Fruit fly (Drosophila melanogaster) whole organism, embryonic: ENCODE measurements around the gene velo.

Source experiments
- Atf6 ChIP-seq: fragments of 200-800 bp; sonication (Bioruptor generic); IDR thresholded peaks from 2 replicates; pipeline ENCODE4 v1.3.6; 2022; ENCODE audit warnings: missing biosample characterization, missing genetic modification characterization
- B-H1 ChIP-seq: fragments of 200-800 bp; sonication (Bioruptor generic); IDR thresholded peaks from 3 replicates; pipeline ENCODE4 v1.3.6; 2022; ENCODE audit warnings: missing biosample characterization, missing genetic modification characterization
- B-H2 ChIP-seq: fragments of 200-800 bp; sonication (Bioruptor generic); optimal IDR thresholded peaks from 2 replicates; lab custom pipeline; 2018; ENCODE audit warnings: missing biosample characterization, mild to moderate bottlenecking, missing genetic modification characterization
- Bgb ChIP-seq: fragments of 200-800 bp; sonication (Bioruptor generic); IDR thresholded peaks from 2 replicates; pipeline ENCODE4 v1.3.6; 2022; ENCODE audit warnings: missing biosample characterization, missing genetic modification characterization; ENCODE audit not compliant: partially characterized antibody
- CG1024 ChIP-seq: fragments of 200-800 bp; sonication (Bioruptor generic); IDR thresholded peaks from 2 replicates; pipeline ENCODE4 v1.3.6; 2022; ENCODE audit warnings: missing biosample characterization, missing genetic modification characterization
- CG10321 ChIP-seq: fragments of 200-800 bp; sonication (Bioruptor generic); IDR thresholded peaks from 2 replicates; pipeline ENCODE4 v1.3.6; 2022; ENCODE audit warnings: missing biosample characterization, missing genetic modification characterization
- CG10654 ChIP-seq: fragments of 200-800 bp; sonication (Bioruptor generic); optimal IDR thresholded peaks from 2 replicates; lab custom pipeline; 2016; ENCODE audit warnings: missing biosample characterization, missing genetic modification characterization
- CG11456 ChIP-seq: fragments of 200-800 bp; sonication (Bioruptor generic); IDR thresholded peaks from 3 replicates; pipeline ENCODE4 v1.3.6; 2022; ENCODE audit warnings: missing biosample characterization, missing genetic modification characterization
- CG11695 ChIP-seq: fragments of 200-800 bp; sonication (Bioruptor generic); IDR thresholded peaks from 3 replicates; pipeline ENCODE4 v1.3.6; 2022; ENCODE audit warnings: missing biosample characterization, missing genetic modification characterization
- CG12071 ChIP-seq: fragments of 200-800 bp; sonication (Bioruptor generic); optimal IDR thresholded peaks from 3 replicates; lab custom pipeline; 2018; ENCODE audit warnings: missing biosample characterization, mild to moderate bottlenecking, missing genetic modification characterization
- CG13894 ChIP-seq: fragments of 200-800 bp; sonication (Bioruptor generic); optimal IDR thresholded peaks from 3 replicates; lab custom pipeline; 2018; ENCODE audit warnings: missing biosample characterization, mild to moderate bottlenecking, missing genetic modification characterization, moderate library complexity
- CG15073 ChIP-seq: fragments of 200-800 bp; sonication (Bioruptor generic); optimal IDR thresholded peaks from 2 replicates; lab custom pipeline; 2016; ENCODE audit warnings: missing biosample characterization, missing genetic modification characterization
- CG15269 ChIP-seq: fragments of 200-800 bp; sonication (Bioruptor generic); optimal IDR thresholded peaks from 2 replicates; lab custom pipeline; 2018; ENCODE audit warnings: missing biosample characterization, mild to moderate bottlenecking, missing genetic modification characterization, moderate library complexity
- CG15601 ChIP-seq: fragments of 200-800 bp; sonication (Bioruptor generic); optimal IDR thresholded peaks from 3 replicates; lab custom pipeline; 2019; ENCODE audit warnings: missing biosample characterization, mild to moderate bottlenecking, missing genetic modification characterization, moderate library complexity
- CG18011 ChIP-seq: fragments of 200-800 bp; sonication (Bioruptor generic); optimal IDR thresholded peaks from 2 replicates; lab custom pipeline; 2017; ENCODE audit warnings: missing biosample characterization, missing genetic modification characterization, mild to moderate bottlenecking, moderate library complexity, missing genotype
- CG30431 ChIP-seq: fragments of 200-800 bp; sonication (Bioruptor generic); optimal IDR thresholded peaks from 2 replicates; lab custom pipeline; 2017; ENCODE audit warnings: missing biosample characterization, missing genetic modification characterization
- CG4360 ChIP-seq: fragments of 200-800 bp; sonication (Bioruptor generic); IDR thresholded peaks from 2 replicates; pipeline ENCODE4 v1.3.6; 2022; ENCODE audit warnings: missing biosample characterization, missing genetic modification characterization
- CG4617 ChIP-seq: fragments of 200-800 bp; sonication (Bioruptor generic); optimal IDR thresholded peaks from 3 replicates; lab custom pipeline; 2016; ENCODE audit warnings: missing biosample characterization, missing genetic modification characterization, borderline replicate concordance
- CG4854 ChIP-seq: fragments of 200-800 bp; sonication (Bioruptor generic); optimal IDR thresholded peaks from 2 replicates; lab custom pipeline; 2016; ENCODE audit warnings: missing biosample characterization, missing genetic modification characterization, inconsistent platforms
- CG6813 ChIP-seq: fragments of 200-800 bp; sonication (Bioruptor generic); optimal IDR thresholded peaks from 2 replicates; lab custom pipeline; 2017; ENCODE audit warnings: missing biosample characterization, missing genetic modification characterization, mild to moderate bottlenecking, moderate library complexity, missing genetic modification reagents
- CG7963 ChIP-seq: fragments of 200-800 bp; sonication (Bioruptor generic); IDR thresholded peaks from 3 replicates; pipeline ENCODE4 v1.3.6; 2022; ENCODE audit warnings: missing biosample characterization, missing genetic modification characterization; ENCODE audit not compliant: partially characterized antibody
- CG7987 ChIP-seq: fragments of 200-800 bp; sonication (Bioruptor generic); optimal IDR thresholded peaks from 2 replicates; lab custom pipeline; 2018; ENCODE audit warnings: missing biosample characterization, mild to moderate bottlenecking, missing genetic modification characterization, moderate library complexity
- HmgD ChIP-seq: fragments of 200-800 bp; sonication (Bioruptor generic); optimal IDR thresholded peaks from 3 replicates; lab custom pipeline; 2016; ENCODE audit warnings: missing biosample characterization, missing genetic modification characterization
- Hmx ChIP-seq: fragments of 200-800 bp; sonication (Bioruptor generic); optimal IDR thresholded peaks from 2 replicates; lab custom pipeline; 2016; ENCODE audit warnings: missing biosample characterization, missing genetic modification characterization
- Lim3 ChIP-seq: fragments of 200-800 bp; sonication (Bioruptor generic); IDR thresholded peaks from 2 replicates; pipeline ENCODE4 v1.3.6; 2022; ENCODE audit warnings: missing biosample characterization, missing genetic modification characterization
- Mes4 ChIP-seq: fragments of 200-800 bp; sonication (Bioruptor generic); optimal IDR thresholded peaks from 2 replicates; lab custom pipeline; 2016; ENCODE audit warnings: missing biosample characterization, missing genetic modification characterization
- Mrtf ChIP-seq: fragments of 200-800 bp; sonication (Bioruptor generic); IDR thresholded peaks from 3 replicates; pipeline ENCODE4 v1.3.6; 2022; ENCODE audit warnings: missing biosample characterization, missing genetic modification characterization
- NFAT ChIP-seq: fragments of 200-800 bp; sonication (Bioruptor generic); IDR thresholded peaks from 2 replicates; pipeline ENCODE4 v1.3.6; 2022; ENCODE audit warnings: missing biosample characterization, missing genetic modification characterization
- Xrp1 ChIP-seq: fragments of 200-800 bp; sonication (Bioruptor generic); IDR thresholded peaks from 2 replicates; pipeline ENCODE4 v1.3.6; 2022; ENCODE audit warnings: missing biosample characterization, missing genetic modification characterization
- caup ChIP-seq: fragments of 200-800 bp; sonication (Bioruptor generic); optimal IDR thresholded peaks from 3 replicates; lab custom pipeline; 2017; ENCODE audit warnings: missing biosample characterization, mild to moderate bottlenecking, missing genetic modification characterization, moderate library complexity; ENCODE audit not compliant: severe bottlenecking
- hkb ChIP-seq, 2 experiments: fragments of 200-800 bp in 1 of 2; fragments of >200 bp in 1 of 2; sonication (Bioruptor generic) in 1 of 2; IDR thresholded peaks in 1 of 2; optimal IDR thresholded peaks in 1 of 2; 2 replicates each; pipeline versions ENCODE4 v1.3.6 to Lab custom; 2017 to 2022; ENCODE audit warnings: missing biosample characterization in 1 of 2, missing genetic modification characterization in 1 of 2
- ind ChIP-seq: fragments of 200-800 bp; sonication (Bioruptor generic); optimal IDR thresholded peaks from 3 replicates; lab custom pipeline; 2016; ENCODE audit warnings: missing biosample characterization, missing genetic modification characterization
- nau ChIP-seq: fragments of 200-800 bp; sonication (Bioruptor generic); optimal IDR thresholded peaks from 3 replicates; lab custom pipeline; 2017; ENCODE audit warnings: missing biosample characterization, mild to moderate bottlenecking, missing genetic modification characterization, missing genetic modification reagents
- pho ChIP-seq: fragments of 200-800 bp; sonication (Bioruptor generic); optimal IDR thresholded peaks from 2 replicates; lab custom pipeline; 2016; ENCODE audit warnings: missing biosample characterization, missing genetic modification characterization
- ranshi ChIP-seq: fragments of 200-800 bp; sonication (Bioruptor generic); IDR thresholded peaks from 2 replicates; pipeline ENCODE4 v1.3.6; 2022; ENCODE audit warnings: missing biosample characterization, missing genetic modification characterization
- repo ChIP-seq: fragments of 200-800 bp; sonication (Bioruptor generic); optimal IDR thresholded peaks from 2 replicates; lab custom pipeline; 2016; ENCODE audit warnings: missing biosample characterization, missing genetic modification characterization
- scrt ChIP-seq: fragments of 200-800 bp; sonication (Bioruptor generic); optimal IDR thresholded peaks from 2 replicates; lab custom pipeline; 2018; ENCODE audit warnings: missing biosample characterization, mild to moderate bottlenecking, missing genetic modification characterization, moderate library complexity
- sd ChIP-seq: fragments of 200-800 bp; sonication (Bioruptor generic); optimal IDR thresholded peaks from 3 replicates; lab custom pipeline; 2018; ENCODE audit warnings: missing biosample characterization, mild to moderate bottlenecking, missing genetic modification characterization, moderate library complexity
- sob ChIP-seq: fragments of 200-800 bp; sonication (Bioruptor generic); IDR thresholded peaks from 2 replicates; pipeline ENCODE4 v1.3.6; 2022; ENCODE audit warnings: missing biosample characterization, missing genetic modification characterization
- sug ChIP-seq: fragments of 200-800 bp; optimal IDR thresholded peaks from 2 replicates; lab custom pipeline; 2019; ENCODE audit warnings: missing biosample characterization, mild to moderate bottlenecking, missing genetic modification characterization, moderate library complexity
- tll ChIP-seq, 2 experiments: fragments of 200-800 bp in 1 of 2; fragments of >200 bp in 1 of 2; sonication (Bioruptor generic) in 1 of 2; optimal IDR thresholded peaks; 2 replicates each; lab custom pipeline; 2017 to 2019; ENCODE audit warnings: missing biosample characterization in 2 of 2, missing genetic modification characterization in 2 of 2, mild to moderate bottlenecking in 1 of 2, moderate library complexity in 1 of 2
- trem ChIP-seq: fragments of 200-800 bp; optimal IDR thresholded peaks from 3 replicates; lab custom pipeline; 2019; ENCODE audit warnings: missing biosample characterization, mild to moderate bottlenecking, missing genetic modification characterization, moderate library complexity
- ttk ChIP-seq: fragments of 200-800 bp; sonication (Bioruptor generic); IDR thresholded peaks from 2 replicates; pipeline ENCODE4 v2.1.2; 2022; ENCODE audit warnings: missing biosample characterization, missing genetic modification characterization
- twi ChIP-seq: fragments of 200-800 bp; optimal IDR thresholded peaks from 2 replicates; lab custom pipeline; 2019; ENCODE audit warnings: missing biosample characterization, mild to moderate bottlenecking, missing genetic modification characterization, moderate library complexity
- unc-4 ChIP-seq: fragments of 200-800 bp; sonication (Bioruptor generic); IDR thresholded peaks from 2 replicates; pipeline ENCODE4 v1.3.6; 2022; ENCODE audit warnings: missing biosample characterization, missing genetic modification characterization; ENCODE audit not compliant: partially characterized antibody
- usp ChIP-seq: fragments of >200 bp; optimal IDR thresholded peaks from 2 replicates; lab custom pipeline; 2017; ENCODE audit warnings: missing biosample characterization, missing genetic modification characterization
- vfl ChIP-seq: fragments of 200-800 bp; sonication (Bioruptor generic); optimal IDR thresholded peaks from 2 replicates; lab custom pipeline; 2016; ENCODE audit warnings: missing biosample characterization, missing genetic modification characterization
- wdn ChIP-seq: fragments of 200-800 bp; sonication (Bioruptor generic); IDR thresholded peaks from 2 replicates; pipeline ENCODE4 v1.3.6; 2022; ENCODE audit warnings: missing biosample characterization, missing genetic modification characterization
- z ChIP-seq: fragments of 200-800 bp; sonication (Bioruptor generic); IDR thresholded peaks from 3 replicates; pipeline ENCODE4 v1.3.6; 2022; ENCODE audit warnings: missing biosample characterization, missing genetic modification characterization

The velo gene

dm6 chr3L:6719392-6719889 is 33.1 kb downstream of the velo start, which contains the start of gene ple (continued):
- TF ChIP-seq wdn (GFP tag; lab: Robert Waterston, UW) (no peak), hkb (optimal IDR thresholded peaks at IDR 0.05; lab: Kevin White, UChicago) (no peak), hkb (GFP tag; IDR thresholded peaks at IDR 0.05; lab: Robert Waterston, UW) (0 out of 2 replicates have a peak, but pooled peaks have one; percentile 9), CG12071 (GFP tag; lab: Kevin White, UChicago) (peak; percentile 10), CG30431 (no peak), trem (no peak), unc-4 (GFP tag; lab: Robert Waterston, UW) (0 out of 2 replicates have a peak, but pooled peaks have one; percentile 24), CG11456 (no peak), Hmx (GFP tag; lab: Kevin White, UChicago) (no peak), CG11695 (GFP tag; lab: Robert Waterston, UW) (no peak), Atf6 (GFP tag; lab: Robert Waterston, UW) (0 out of 2 replicates have a peak, but pooled peaks have one; percentile 7), CG10654 (GFP tag; lab: Kevin White, UChicago) (no peak), Bgb (GFP tag; lab: Robert Waterston, UW) (peak; percentile 17; the same call in 1 of the 2 replicates), B-H2 (GFP tag; lab: Kevin White, UChicago) (no peak), z (GFP tag; lab: Robert Waterston, UW) (peak; percentile 31; the same call in 1 of the 3 replicates), CG1024 (no peak), scrt (GFP tag; lab: Kevin White, UChicago) (peak; percentile 52), Mes4 (GFP tag; lab: Kevin White, UChicago) (no peak), CG4617 (GFP tag; lab: Kevin White, UChicago) (no peak), CG7963 (no peak), Mrtf (no peak), sd (tag; lab: Kevin White, UChicago) (peak; percentile 63), CG4854 (GFP tag; lab: Kevin White, UChicago) (no peak), CG18011 (GFP tag; lab: Kevin White, UChicago) (no peak), CG15073 (GFP tag; lab: Kevin White, UChicago) (no peak), CG6813 (GFP tag; lab: Kevin White, UChicago) (peak; percentile 16), sob (no peak), Xrp1 (GFP tag; lab: Robert Waterston, UW) (no peak)

- no peak for TF ChIP-seq CG4360 (GFP tag; lab: Robert Waterston, UW)
- no peak for TF ChIP-seq usp (GFP tag; lab: Kevin White, UChicago)
- TF ChIP-seq CG15269 (tag; lab: Kevin White, UChicago): peak; percentile 79
- TF ChIP-seq NFAT (GFP tag; lab: Robert Waterston, UW): peak; percentile 93
- peak; percentile 72 for TF ChIP-seq CG13894 (tag; lab: Kevin White, UChicago)
- peak; percentile 66 for TF ChIP-seq CG15601 (tag; lab: Kevin White, UChicago)
- peak; percentile 88 for TF ChIP-seq nau (GFP tag; lab: Kevin White, UChicago)
- no peak for TF ChIP-seq tll (GFP tag; optimal IDR thresholded peaks at IDR 0.05; lab: Kevin White, UChicago)
- TF ChIP-seq Lim3 (GFP tag; lab: Robert Waterston, UW): no peak
- TF ChIP-seq pho (GFP tag; lab: Kevin White, UChicago): peak; percentile 72
- peak; percentile 5 for TF ChIP-seq HmgD
- no peak for TF ChIP-seq twi (tag; lab: Kevin White, UChicago)
- TF ChIP-seq B-H1 (GFP tag; lab: Robert Waterston, UW): peak; percentile 71
- TF ChIP-seq ranshi: peak; percentile 80
- TF ChIP-seq CG7987: peak; percentile 96
- peak; percentile 66 for TF ChIP-seq ind (GFP tag; lab: Kevin White, UChicago)
- peak; percentile 70 for TF ChIP-seq vfl (GFP tag; lab: Kevin White, UChicago)
- peak; percentile 86 for TF ChIP-seq ttk (GFP tag; lab: Robert Waterston, UW)
- TF ChIP-seq repo (GFP tag; lab: Kevin White, UChicago): peak; percentile 76
- TF ChIP-seq caup (GFP tag; lab: Kevin White, UChicago): peak; percentile 98
- peak; percentile 78 for TF ChIP-seq sug
- TF ChIP-seq CG10321: peak; percentile 45; the same call in 1 of the 2 replicates
These were observed 43.5 kb downstream of the velo start for dm6 chr3L:6708995-6709606.
